Fruit fly (Drosophila melanogaster): ENCODE data around the gene CG12310.

CG12310 gene

dm6 chr3L:15013957-15014692 is 36.5 kb downstream of the CG12310 start, which contains the start of gene Reck (continued):
- TF ChIP-seq CG32006 (GFP tag; optimal IDR thresholded peaks at IDR 0.05) (peak; percentile 85), CG3032 (tag; optimal IDR thresholded peaks at IDR 0.05) (peak; percentile 83), CG6808 (GFP tag; optimal IDR thresholded peaks at IDR 0.05) (peak; percentile 82), Hr38 (GFP tag; optimal IDR thresholded peaks at IDR 0.05) (no peak), pdm3 (GFP tag; optimal IDR thresholded peaks at IDR 0.05) (peak; percentile 85), vri (GFP tag; optimal IDR thresholded peaks at IDR 0.05) (peak; percentile 76), Gug (GFP tag; IDR thresholded peaks at IDR 0.05) (peak; percentile 79), Eip93F (GFP tag; optimal IDR thresholded peaks at IDR 0.05) (peak; percentile 61), CG10631 (GFP tag; optimal IDR thresholded peaks at IDR 0.05) (peak; percentile 88), CG11762 (GFP tag; optimal IDR thresholded peaks at IDR 0.05; ENCODE audit: insufficient read depth) (peak; percentile 84), CG9139 (GFP tag; optimal IDR thresholded peaks at IDR 0.05) (peak; percentile 78), topi (GFP tag; optimal IDR thresholded peaks at IDR 0.05) (peak; percentile 85), CG7368 (GFP tag; optimal IDR thresholded peaks at IDR 0.05) (peak; percentile 85), Lpt (GFP tag; optimal IDR thresholded peaks at IDR 0.05) (peak; percentile 89), Eip78C (GFP tag) (peak; percentile 98), CG4318 (GFP tag; optimal IDR thresholded peaks at IDR 0.05) (peak; percentile 77), OdsH (GFP tag; optimal IDR thresholded peaks at IDR 0.05) (peak; percentile 93), spab (GFP tag; optimal IDR thresholded peaks at IDR 0.05) (peak; percentile 80), CG6163 (GFP tag; IDR thresholded peaks at IDR 0.05) (peak; percentile 95), CG6854 (GFP tag; optimal IDR thresholded peaks at IDR 0.05) (no peak), CG1621 (tag; optimal IDR thresholded peaks at IDR 0.05) (peak; percentile 78), CG10669 (GFP tag; optimal IDR thresholded peaks at IDR 0.05) (peak; percentile 87), fd59A (GFP tag; optimal IDR thresholded peaks at IDR 0.05) (peak; percentile 62), CG15336 (GFP tag; IDR thresholded peaks at IDR 0.05) (peak; percentile 96), CG6792 (GFP tag; optimal IDR thresholded peaks at IDR 0.05) (peak; percentile 74), CG8119 (GFP tag; IDR thresholded peaks at IDR 0.05) (peak; percentile 96), acj6 (GFP tag; optimal IDR thresholded peaks at IDR 0.05) (peak; percentile 91), svp (GFP tag) (peak; percentile 92), Eip75B (GFP tag; optimal IDR thresholded peaks at IDR 0.05) (peak; percentile 85), eg (GFP tag; IDR thresholded peaks at IDR 0.05) (peak; percentile 97), ss (GFP tag; optimal IDR thresholded peaks at IDR 0.05) (peak; percentile 82 to 83), achi (GFP tag; optimal IDR thresholded peaks at IDR 0.05) (peak; percentile 91), Ets21C (GFP tag; optimal IDR thresholded peaks at IDR 0.05) (peak; percentile 48), Hr4 (GFP tag; optimal IDR thresholded peaks at IDR 0.05) (peak; percentile 94), CG11294 (GFP tag; IDR thresholded peaks at IDR 0.05) (peak; percentile 74), Hr39 (GFP tag; optimal IDR thresholded peaks at IDR 0.05) (peak; percentile 57), CG3919 (GFP tag; optimal IDR thresholded peaks at IDR 0.05) (peak; percentile 93)

dm6 chr3L:15013296-15013695 is 37.3 kb downstream of the CG12310 start:
- TF ChIP-seq Smox (GFP tag; optimal IDR thresholded peaks at IDR 0.05) (no peak), CG3032 (tag; optimal IDR thresholded peaks at IDR 0.05) (peak; percentile 64), CG6276 (GFP tag; optimal IDR thresholded peaks at IDR 0.05) (peak; percentile 51), Gug (GFP tag; IDR thresholded peaks at IDR 0.05) (no peak), Eip93F (GFP tag; optimal IDR thresholded peaks at IDR 0.05) (no peak), CG11902 (GFP tag; optimal IDR thresholded peaks at IDR 0.05) (no peak), CG6854 (GFP tag; optimal IDR thresholded peaks at IDR 0.05) (no peak), CG3919 (GFP tag; optimal IDR thresholded peaks at IDR 0.05) (no peak), dac (GFP tag; optimal IDR thresholded peaks at IDR 0.05) (no peak), salr (GFP tag; optimal IDR thresholded peaks at IDR 0.05) (peak in 1 of 2 experiments; percentile 31), CG15336 (GFP tag; IDR thresholded peaks at IDR 0.05) (peak; percentile 26; the same call in 1 of the 2 replicates), eg (GFP tag; IDR thresholded peaks at IDR 0.05) (0 out of 3 replicates have a peak, but pooled peaks have one; percentile 28), Sox15 (GFP tag; optimal IDR thresholded peaks at IDR 0.05) (no peak), Sox102F (GFP tag; optimal IDR thresholded peaks at IDR 0.05) (no peak), CG11762 (GFP tag; optimal IDR thresholded peaks at IDR 0.05; ENCODE audit: insufficient read depth) (peak; percentile 30), CG10631 (GFP tag; optimal IDR thresholded peaks at IDR 0.05) (peak; percentile 35), Hr38 (GFP tag; optimal IDR thresholded peaks at IDR 0.05) (no peak), acj6 (GFP tag; optimal IDR thresholded peaks at IDR 0.05) (peak; percentile 39), Lpt (GFP tag; optimal IDR thresholded peaks at IDR 0.05) (no peak), cyc (GFP tag; optimal IDR thresholded peaks at IDR 0.05) (peak; percentile 2), dsx (GFP tag; optimal IDR thresholded peaks at IDR 0.05; ENCODE audit: poor library complexity, severe bottlenecking) (peak; percentile 50), vri (GFP tag; optimal IDR thresholded peaks at IDR 0.05) (no peak), CG32006 (GFP tag; optimal IDR thresholded peaks at IDR 0.05) (peak; percentile 60), CG7368 (GFP tag; optimal IDR thresholded peaks at IDR 0.05) (peak; percentile 6), CG8632 (GFP tag; optimal IDR thresholded peaks at IDR 0.05) (peak; percentile 35), Ets96B (tag; optimal IDR thresholded peaks at IDR 0.05) (peak; percentile 67)

All from whole organism, prepupa.